Worm (Caenorhabditis elegans) whole organism, mixed stage, embryonic: ENCODE measurements around the gene F47C12.8.

Experiments used
- ceh-43 ChIP-seq: fragments of 200-800 bp; sonication (Bioruptor generic); optimal IDR thresholded peaks from 2 replicates; lab custom pipeline; 2018; ENCODE audit warnings: mild to moderate bottlenecking, missing genetic modification characterization, moderate library complexity, missing compliant biosample characterization
- ces-1 ChIP-seq: fragments of 150-350 bp; optimal IDR thresholded peaks from 2 replicates; lab custom pipeline; 2014; ENCODE audit warnings: missing biosample characterization, missing genetic modification reagents, missing genetic modification characterization
- ham-2 ChIP-seq: fragments of 200-800 bp; sonication (Bioruptor generic); optimal IDR thresholded peaks from 2 replicates; lab custom pipeline; 2018; ENCODE audit warnings: mild to moderate bottlenecking, missing genetic modification characterization, missing compliant biosample characterization
- nhr-12 ChIP-seq: fragments of 150-350 bp; optimal IDR thresholded peaks from 2 replicates; lab custom pipeline; 2014; ENCODE audit warnings: missing biosample characterization, missing genetic modification characterization
- nhr-237 ChIP-seq: fragments of 150-350 bp; optimal IDR thresholded peaks from 2 replicates; lab custom pipeline; 2014; ENCODE audit warnings: missing biosample characterization, missing genetic modification characterization
- pha-4 ChIP-seq: fragments of 150-350 bp; optimal IDR thresholded peaks from 2 replicates; lab custom pipeline; 2018; ENCODE audit warnings: missing biosample characterization, missing genetic modification reagents, missing genetic modification characterization
- unc-39 ChIP-seq: fragments of 150-350 bp; optimal IDR thresholded peaks from 2 replicates; lab custom pipeline; 2014; ENCODE audit warnings: missing biosample characterization, missing genetic modification characterization
- unc-62 ChIP-seq: fragments of 150-350 bp; optimal IDR thresholded peaks from 2 replicates; lab custom pipeline; 2014; ENCODE audit warnings: missing biosample characterization, missing genetic modification reagents, missing genetic modification characterization

DNA sequence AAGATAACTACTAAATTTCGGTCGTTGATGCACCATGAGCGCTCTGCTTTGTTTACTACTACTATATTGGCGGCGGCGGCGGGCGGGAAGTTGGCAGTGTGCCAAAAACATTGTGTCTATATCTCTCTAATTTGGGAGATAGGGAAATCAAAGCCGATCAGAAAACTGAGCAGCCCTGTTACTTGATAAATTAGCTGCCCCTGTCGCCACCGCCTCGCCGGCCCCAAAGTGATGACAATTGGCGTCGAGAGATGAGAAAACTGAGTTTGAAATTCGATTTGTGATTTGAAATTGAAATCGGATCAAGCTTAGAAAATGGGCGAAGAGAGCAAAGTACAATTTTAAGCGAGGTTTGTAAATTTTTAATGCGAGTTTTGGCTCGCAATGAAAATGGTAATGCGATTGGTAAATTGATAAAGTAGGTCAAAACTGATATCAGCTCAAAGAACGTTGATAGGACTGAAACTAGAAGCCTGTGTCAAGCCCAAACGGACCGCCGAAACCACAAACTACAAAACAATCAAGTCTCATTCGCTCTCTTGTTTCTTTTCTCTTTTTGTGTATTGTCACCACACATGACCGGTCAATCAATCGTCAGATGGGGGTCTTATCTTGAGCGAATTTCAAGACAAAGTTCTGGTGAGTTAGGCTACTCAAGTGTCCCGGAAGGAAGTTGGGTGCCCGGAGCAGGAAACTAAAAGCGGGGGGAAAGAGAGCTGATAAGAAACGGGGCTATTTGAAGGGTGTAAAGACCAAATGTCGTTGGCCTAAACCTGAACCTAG is 28.9 kb upstream of the F47C12.8 start:
- TF ChIP-seq nhr-237 (tag; lab: Kevin White, UChicago) (no peak), nhr-12 (no peak), ces-1 (GFP tag; lab: Kevin White, UChicago) (no peak), pha-4 (no peak), ham-2 (GFP tag; lab: Kevin White, UChicago) (no peak), ceh-43 (GFP tag; lab: Kevin White, UChicago) (no peak), unc-39 (no peak), unc-62 (GFP tag; lab: Kevin White, UChicago) (no peak)
